Fruit fly (Drosophila melanogaster): ENCODE results near the gene CG34279.

The CG34279 gene

DNA sequence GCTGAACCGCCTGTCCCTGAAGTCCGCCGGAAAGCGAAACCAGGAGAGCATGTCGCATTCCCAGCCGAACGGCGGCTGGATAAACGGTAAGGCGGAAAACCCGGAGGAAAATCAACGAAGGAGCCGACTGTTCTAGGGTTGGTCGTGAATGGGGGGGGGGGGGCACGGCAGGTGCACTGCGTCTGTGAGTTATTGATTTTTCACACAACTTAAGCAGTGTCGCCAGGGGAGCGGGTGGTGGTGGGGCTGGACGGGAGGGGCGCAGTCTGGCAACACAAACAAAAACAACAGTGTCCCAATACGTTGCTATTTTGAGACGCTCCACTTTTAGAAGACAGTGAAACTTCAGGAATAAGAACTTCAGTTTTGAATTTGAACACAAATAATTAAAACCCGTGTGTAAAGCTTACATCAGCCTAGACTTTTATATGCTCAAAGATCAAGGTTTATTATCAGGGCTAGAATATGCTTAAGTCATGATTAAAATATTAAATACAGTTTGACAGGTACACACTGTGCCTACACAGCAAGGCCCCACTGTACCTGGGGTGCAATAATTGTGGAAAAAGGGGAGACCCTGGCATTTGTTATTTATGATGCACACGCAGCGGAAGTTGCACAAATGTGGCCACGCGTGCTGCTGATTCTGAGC is 16.8 kb downstream of the CG34279 start:
- peak; percentile 51 for TF ChIP-seq CG17801 (GFP tag; optimal IDR thresholded peaks at IDR 0.05; ENCODE audit: partially characterized antibody)

DNA sequence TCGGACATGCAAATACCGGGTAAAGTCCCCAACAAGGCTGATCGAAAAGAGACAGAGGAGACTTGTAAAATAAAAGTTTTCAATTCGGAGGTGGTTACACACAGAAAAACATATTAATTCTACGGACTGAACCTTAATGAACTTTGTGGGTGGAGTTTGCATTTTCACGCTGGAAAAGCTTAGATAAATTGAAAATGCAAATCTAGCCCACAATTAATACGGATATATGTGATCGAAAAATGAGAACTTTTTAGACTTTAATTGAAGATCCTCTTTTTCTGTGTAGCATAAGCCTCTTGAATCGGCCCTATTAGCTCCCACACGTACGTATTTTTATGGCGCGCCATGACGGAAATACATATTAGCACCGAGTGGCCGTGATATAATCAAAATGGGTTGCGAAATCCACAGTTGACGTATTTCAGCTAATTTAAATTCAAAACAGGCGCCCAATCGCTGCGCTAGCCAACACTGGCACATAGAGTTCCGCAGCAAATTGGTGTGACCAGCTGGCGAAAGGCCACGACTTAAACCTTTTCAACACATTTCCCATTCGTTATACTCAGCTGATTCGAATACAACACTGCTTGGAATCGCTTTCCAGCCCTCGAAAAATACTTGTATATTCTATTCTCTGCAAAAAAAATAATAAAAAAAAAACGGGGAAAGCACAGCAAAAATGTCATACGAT is 17.6 kb downstream of the CG34279 start:
- TF ChIP-seq CG17801 (GFP tag; optimal IDR thresholded peaks at IDR 0.05; ENCODE audit: partially characterized antibody): peak; percentile 79

- no peak for TF ChIP-seq CG17801 (GFP tag; optimal IDR thresholded peaks at IDR 0.05; ENCODE audit: partially characterized antibody)
Measured at dm6 chr3R:17381916-17382315, 21.2 kb downstream of the CG34279 start.

DNA sequence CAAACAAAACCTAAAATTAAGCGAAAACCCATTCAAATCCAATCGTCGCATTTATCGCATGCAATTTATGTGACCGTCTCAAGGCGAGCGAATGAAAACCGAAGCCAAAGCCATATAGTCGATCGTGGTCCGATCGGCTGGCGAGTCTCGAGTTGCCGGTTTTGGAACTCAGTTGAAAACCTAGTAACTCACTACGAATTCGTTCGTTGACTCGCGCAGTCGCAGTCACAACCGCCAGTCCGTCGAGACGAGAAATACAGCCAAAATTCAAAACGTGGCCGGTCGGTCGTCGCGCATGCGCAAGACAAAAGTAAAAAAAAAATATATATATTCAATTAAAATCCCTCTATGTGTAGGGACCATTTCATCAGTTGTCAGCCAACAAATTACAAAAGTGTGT is 23.3 kb downstream of the CG34279 start, which contains the start of gene lute:
TSS of gene lute (plus strand) at position 203 of the 400 bp plus-strand sequence.
- TF ChIP-seq CG17801 (GFP tag; optimal IDR thresholded peaks at IDR 0.05; ENCODE audit: partially characterized antibody): no peak

dm6 chr3R:17379051-17379450 is 24.0 kb downstream of the CG34279 start:
- TF ChIP-seq CG17801 (GFP tag; optimal IDR thresholded peaks at IDR 0.05; ENCODE audit: partially characterized antibody): no peak

DNA sequence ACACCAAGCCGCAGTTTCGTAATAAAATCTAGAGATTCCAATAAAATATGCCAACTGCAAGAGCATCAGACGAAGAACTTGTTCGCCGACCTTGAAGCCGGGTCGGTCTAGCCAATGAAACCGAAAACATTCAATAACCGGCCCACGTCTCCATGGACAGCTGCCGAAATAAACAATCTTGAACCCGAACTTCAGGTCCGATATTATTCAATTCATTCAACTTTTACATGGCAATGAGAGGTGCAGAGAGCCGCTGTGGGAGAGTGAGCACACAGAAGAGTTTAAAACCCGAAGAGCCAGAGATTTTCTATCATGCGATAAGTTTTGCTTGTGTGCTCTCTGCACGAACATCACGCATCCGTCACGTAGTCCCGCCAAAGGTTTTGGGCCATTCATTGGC is 25.6 kb downstream of the CG34279 start:
- TF ChIP-seq CG17801 (GFP tag; optimal IDR thresholded peaks at IDR 0.05; ENCODE audit: partially characterized antibody): no peak

- TF ChIP-seq CG17801 (GFP tag; optimal IDR thresholded peaks at IDR 0.05; ENCODE audit: partially characterized antibody): no peak
Measured at dm6 chr3R:17371094-17371493, 32.0 kb downstream of the CG34279 start.

dm6 chr3R:17366023-17366422 is 37.1 kb downstream of the CG34279 start, which contains the start of gene beat-IIa:
Gene beat-IIa (minus strand): TSS chr3R:17366119.
- no peak for TF ChIP-seq CG17801 (GFP tag; optimal IDR thresholded peaks at IDR 0.05; ENCODE audit: partially characterized antibody)

- TF ChIP-seq CG17801 (GFP tag; optimal IDR thresholded peaks at IDR 0.05; ENCODE audit: partially characterized antibody): no peak
Measured at dm6 chr3R:17359370-17359769, 43.7 kb downstream of the CG34279 start.

All from ovary, adult (tissue).